Fruit fly (Drosophila melanogaster): ENCODE measurements around the gene Mp.
A peak's percentile ranks its signal among the peaks of the same experiment; 100 is the strongest.

The Mp gene

DNA sequence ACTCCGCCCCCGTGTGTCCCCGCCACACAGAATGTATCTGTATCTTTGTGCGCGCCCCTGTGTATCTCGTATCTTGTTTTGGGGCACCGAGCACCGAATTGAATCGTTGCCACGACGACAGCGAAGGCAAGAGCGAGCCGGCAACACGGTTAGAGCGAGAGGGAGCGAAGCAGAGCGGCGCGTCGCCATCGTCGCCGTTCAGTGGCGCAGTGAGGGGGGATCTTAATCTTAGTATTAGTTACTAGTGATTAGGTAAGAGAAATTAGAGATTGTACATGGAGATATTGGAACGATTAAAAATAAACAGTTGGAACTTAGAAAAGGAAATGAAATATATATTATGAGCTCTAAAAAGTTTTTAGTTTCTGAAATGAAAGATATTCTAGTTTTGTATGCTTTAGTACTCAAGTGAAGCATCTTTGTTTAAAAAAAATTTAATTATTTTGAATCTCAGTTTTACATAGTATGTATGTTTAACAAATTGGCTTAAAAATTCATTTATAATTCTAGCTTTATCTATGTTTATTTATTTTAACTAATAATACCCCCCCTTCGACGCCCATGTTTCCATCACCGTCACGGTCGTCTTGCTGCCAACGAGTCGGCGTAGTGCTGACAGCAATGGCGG lies 9.6 kb upstream of the Mp start (continued):
- TF ChIP-seq CG13894 (tag; optimal IDR thresholded peaks at IDR 0.05) = peak; percentile 77
- TF ChIP-seq Fer3 (tag; optimal IDR thresholded peaks at IDR 0.05) = peak; percentile 84
- peak; percentile 72 for TF ChIP-seq CG1529 (GFP tag; optimal IDR thresholded peaks at IDR 0.05)
- no peak for TF ChIP-seq aop (GFP tag; IDR thresholded peaks at IDR 0.05)
- peak; percentile 85 for TF ChIP-seq CG2875 (GFP tag; optimal IDR thresholded peaks at IDR 0.05)
- TF ChIP-seq sisA (GFP tag; IDR thresholded peaks at IDR 0.05) = peak; percentile 86
- peak; percentile 74 for TF ChIP-seq pnt (GFP tag; optimal IDR thresholded peaks at IDR 0.05)
- TF ChIP-seq zfh1 (GFP tag; IDR thresholded peaks at IDR 0.05) = peak; percentile 78; the same call in 2 of the 3 replicates
- TF ChIP-seq ab (GFP tag; optimal IDR thresholded peaks at IDR 0.05) = no peak
- peak; percentile 65 for TF ChIP-seq ac (GFP tag; optimal IDR thresholded peaks at IDR 0.05)
- peak in 1 of 2 experiments; percentile 93 for TF ChIP-seq Hr78 (GFP tag; optimal IDR thresholded peaks at IDR 0.05)
- TF ChIP-seq PHDP (tag; optimal IDR thresholded peaks at IDR 0.05) = peak; percentile 86
- TF ChIP-seq CG7372 (GFP tag; IDR thresholded peaks at IDR 0.05) = peak; percentile 80
- TF ChIP-seq MBD-R2 (GFP tag; IDR thresholded peaks at IDR 0.05) = peak; percentile 53; the same call in 1 of the 2 replicates
- TF ChIP-seq p53 (GFP tag; optimal IDR thresholded peaks at IDR 0.05) = peak; percentile 36
- no peak for TF ChIP-seq MESR4 (GFP tag; optimal IDR thresholded peaks at IDR 0.05)
- TF ChIP-seq gsb-n (tag; optimal IDR thresholded peaks at IDR 0.05) = peak; percentile 90
- peak; percentile 88 for TF ChIP-seq Deaf1 (tag; optimal IDR thresholded peaks at IDR 0.05)
- TF ChIP-seq dysf (GFP tag; IDR thresholded peaks at IDR 0.05) = peak; percentile 94
- TF ChIP-seq Elba2 (GFP tag; optimal IDR thresholded peaks at IDR 0.05) = no peak
- peak; percentile 91 for TF ChIP-seq kni (GFP tag; optimal IDR thresholded peaks at IDR 0.05)
- TF ChIP-seq CG11398 (GFP tag; optimal IDR thresholded peaks at IDR 0.05) = no peak
- TF ChIP-seq CG33557 (GFP tag; optimal IDR thresholded peaks at IDR 0.05) = peak; percentile 87
- TF ChIP-seq Atf3 (GFP tag; optimal IDR thresholded peaks at IDR 0.05) = peak; percentile 62
- TF ChIP-seq tna (GFP tag; IDR thresholded peaks at IDR 0.05; ENCODE audit: partially characterized antibody) = no peak
- TF ChIP-seq usp (GFP tag; optimal IDR thresholded peaks at IDR 0.05) = no peak
- peak; percentile 76 for TF ChIP-seq ro (GFP tag; IDR thresholded peaks at IDR 0.05)
- TF ChIP-seq jumu (GFP tag; optimal IDR thresholded peaks at IDR 0.05) = peak; percentile 59
- no peak for TF ChIP-seq lov (optimal IDR thresholded peaks at IDR 0.05)
- TF ChIP-seq lov (GFP tag; IDR thresholded peaks at IDR 0.05) = peak; percentile 27; the same call in 1 of the 3 replicates
- peak; percentile 91 for TF ChIP-seq lmd (GFP tag; IDR thresholded peaks at IDR 0.05)
- peak; percentile 85 for TF ChIP-seq scrt (GFP tag; optimal IDR thresholded peaks at IDR 0.05)
- peak; percentile 57 for TF ChIP-seq ems (GFP tag; optimal IDR thresholded peaks at IDR 0.05)
- TF ChIP-seq CG12391 (tag; optimal IDR thresholded peaks at IDR 0.05) = peak; percentile 94
- peak; percentile 63 for TF ChIP-seq CG15514 (GFP tag; optimal IDR thresholded peaks at IDR 0.05)
- TF ChIP-seq Dfd (GFP tag; optimal IDR thresholded peaks at IDR 0.05) = peak in 1 of 2 experiments; percentile 35
- no peak for TF ChIP-seq wek (GFP tag; optimal IDR thresholded peaks at IDR 0.05)
- TF ChIP-seq CG11723 (GFP tag; optimal IDR thresholded peaks at IDR 0.05) = peak; percentile 86
- TF ChIP-seq dpn (GFP tag; optimal IDR thresholded peaks at IDR 0.05) = peak; percentile 77
- TF ChIP-seq abd-A (tag; optimal IDR thresholded peaks at IDR 0.05) = peak; percentile 20
- no peak for TF ChIP-seq ato (GFP tag; IDR thresholded peaks at IDR 0.05; ENCODE audit: partially characterized antibody)
- no peak for TF ChIP-seq CG12236 (GFP tag; optimal IDR thresholded peaks at IDR 0.05)
- no peak for TF ChIP-seq D (optimal IDR thresholded peaks at IDR 0.05)
- TF ChIP-seq D (GFP tag; optimal IDR thresholded peaks at IDR 0.05) = peak; percentile 96
- no peak for TF ChIP-seq CG7963 (GFP tag; IDR thresholded peaks at IDR 0.05; ENCODE audit: partially characterized antibody)
- TF ChIP-seq ftz-f1 (GFP tag; optimal IDR thresholded peaks at IDR 0.05) = peak; percentile 66
- no peak for TF ChIP-seq hkb (optimal IDR thresholded peaks at IDR 0.05)
- TF ChIP-seq hkb (GFP tag; IDR thresholded peaks at IDR 0.05) = peak; percentile 83
- TF ChIP-seq CG5953 (GFP tag; IDR thresholded peaks at IDR 0.05) = peak; percentile 22; the same call in 1 of the 2 replicates
- TF ChIP-seq CG12769 (tag; optimal IDR thresholded peaks at IDR 0.05) = peak; percentile 33
